Worm (Caenorhabditis elegans) whole organism, L3 larva: ENCODE data around the gene C25E10.8.

ENCODE experiments used
- ceh-82 ChIP-seq: fragments of 150-350 bp; optimal IDR thresholded peaks from 2 replicates; lab custom pipeline; 2014; ENCODE audit warnings: missing biosample characterization, missing genetic modification characterization
- daf-12 ChIP-seq: fragments of 150-350 bp; optimal IDR thresholded peaks from 2 replicates; lab custom pipeline; 2014; ENCODE audit warnings: missing biosample characterization, missing genetic modification reagents, missing genetic modification characterization
- egl-27 ChIP-seq: sonication (generic microtip); optimal IDR thresholded peaks from 4 replicates; lab custom pipeline; 2017; ENCODE audit warnings: missing biosample characterization, missing genetic modification reagents, missing genetic modification characterization
- egl-5 ChIP-seq: fragments of 150-350 bp; optimal IDR thresholded peaks from 2 replicates; lab custom pipeline; 2017; ENCODE audit warnings: missing biosample characterization, missing genetic modification reagents, missing genetic modification characterization, inconsistent platforms
- elt-1 ChIP-seq: fragments of 150-350 bp; optimal IDR thresholded peaks from 2 replicates; lab custom pipeline; 2014; ENCODE audit warnings: missing biosample characterization, missing genetic modification characterization
- lsy-12 ChIP-seq: sonication (generic microtip); optimal IDR thresholded peaks from 2 replicates; lab custom pipeline; 2016; ENCODE audit warnings: mild to moderate bottlenecking, missing genetic modification characterization, missing compliant biosample characterization
- nfya-1 ChIP-seq: sonication (generic microtip); optimal IDR thresholded peaks from 2 replicates; lab custom pipeline; 2017; ENCODE audit warnings: missing genetic modification characterization, mild to moderate bottlenecking, missing compliant biosample characterization, antibody characterized with exemption, moderate library complexity; ENCODE audit not compliant: insufficient read depth
- nhr-11 ChIP-seq: fragments of 150-350 bp; optimal IDR thresholded peaks from 2 replicates; lab custom pipeline; 2014; ENCODE audit warnings: missing biosample characterization, missing genetic modification characterization
- sea-2 ChIP-seq: fragments of 150-350 bp; sonication (generic microtip); optimal IDR thresholded peaks from 4 replicates; lab custom pipeline; 2014; ENCODE audit warnings: missing biosample characterization, missing genetic modification reagents, missing genetic modification characterization
- skn-1 ChIP-seq: fragments of 150-350 bp; optimal IDR thresholded peaks from 2 replicates; lab custom pipeline; 2014; ENCODE audit warnings: missing biosample characterization, missing genetic modification characterization
- snpc-4 ChIP-seq: fragments of 150-350 bp; optimal IDR thresholded peaks from 2 replicates; lab custom pipeline; 2014; ENCODE audit warnings: missing biosample characterization, missing genetic modification characterization
- unc-39 ChIP-seq: sonication (generic microtip); optimal IDR thresholded peaks from 4 replicates; lab custom pipeline; 2017; ENCODE audit warnings: missing biosample characterization, missing genetic modification characterization
- unc-62 ChIP-seq: fragments of 150-350 bp; sonication (generic microtip); optimal IDR thresholded peaks from 4 replicates; lab custom pipeline; 2014; ENCODE audit warnings: missing biosample characterization, missing genetic modification reagents, missing genetic modification characterization

DNA sequence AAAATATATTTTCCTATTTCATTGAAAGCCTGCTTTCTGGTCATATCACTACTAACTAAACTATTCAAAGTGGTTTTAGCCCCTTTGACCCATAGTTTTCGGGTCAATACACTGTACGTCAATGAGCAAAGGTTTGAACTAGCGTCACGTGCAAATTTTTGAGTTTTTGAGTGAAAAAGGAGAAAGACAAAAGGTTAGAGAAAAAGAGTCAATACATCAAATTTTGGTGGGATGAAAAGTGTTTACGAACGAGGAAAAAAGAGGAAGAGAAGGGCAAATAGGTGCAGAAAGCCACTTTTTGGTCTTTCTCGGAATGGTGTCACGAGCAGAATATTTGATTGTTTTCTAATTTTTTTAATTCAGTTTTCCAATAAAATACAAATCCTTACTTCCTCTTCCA, 22.0 kb upstream of the C25E10.8 start:
- TF ChIP-seq egl-5 (tag; lab: Kevin White, UChicago): no peak
- no peak for TF ChIP-seq daf-12 (tag; lab: Kevin White, UChicago)
- no peak for TF ChIP-seq unc-39 (tag; lab: Kevin White, UChicago)
- no peak for TF ChIP-seq snpc-4 (tag; lab: Kevin White, UChicago)
- TF ChIP-seq elt-1 (tag; lab: Kevin White, UChicago): no peak
- no peak for TF ChIP-seq sea-2 (GFP tag; lab: Kevin White, UChicago)
- no peak for TF ChIP-seq egl-27 (tag; lab: Kevin White, UChicago)
- no peak for TF ChIP-seq lsy-12 (tag; lab: Kevin White, UChicago)
- TF ChIP-seq skn-1 (tag; lab: Kevin White, UChicago): no peak
- TF ChIP-seq unc-62 (GFP tag; lab: Kevin White, UChicago): no peak
- TF ChIP-seq ceh-82 (tag; lab: Kevin White, UChicago): no peak
- TF ChIP-seq nhr-11 (tag; lab: Kevin White, UChicago): no peak
- peak; percentile 13 for TF ChIP-seq nfya-1 (tag; lab: Kevin White, UChicago)
